Worm (Caenorhabditis elegans): ENCODE results near the gene xdh-1.
"Not testable (repeated sequence)": the region's sequence is repeated elsewhere in the genome, so short reads cannot be mapped to it uniquely, and the experiment has no call there.

Gene xdh-1

DNA sequence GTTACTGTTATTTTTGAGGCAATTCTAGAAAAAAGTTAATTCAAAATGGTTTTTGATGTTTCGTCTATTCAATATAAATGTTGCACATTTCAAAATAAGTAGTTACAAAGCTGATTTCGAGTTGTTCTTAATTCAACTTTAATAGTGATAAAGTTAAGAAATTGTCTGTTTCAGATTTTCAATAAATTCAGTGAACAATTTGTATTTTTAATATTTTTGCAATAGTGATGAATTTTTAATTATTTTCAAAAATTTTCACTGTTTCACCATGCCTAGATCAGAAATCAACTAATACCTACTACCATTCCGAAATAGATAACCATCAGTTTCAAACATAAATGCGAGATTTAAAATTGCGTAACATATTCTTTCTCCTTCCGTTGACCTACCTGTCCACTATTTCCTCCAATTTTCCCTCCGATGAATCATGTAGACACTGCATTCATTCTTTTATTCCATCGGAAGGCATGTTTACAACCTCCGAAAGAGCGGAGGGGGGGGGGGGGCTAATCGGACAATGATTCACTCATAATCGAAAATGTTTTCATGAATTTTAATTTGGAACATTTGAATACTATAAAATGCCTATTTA lies 22.6 kb downstream of the xdh-1 start:
- TF ChIP-seq tab-1 (GFP tag; IDR thresholded peaks at IDR 0.05): no peak
- no peak for TF ChIP-seq ref-1 (GFP tag; conservative IDR thresholded peaks at IDR 0.05)
- no peak for TF ChIP-seq ztf-23 (GFP tag; IDR thresholded peaks at IDR 0.05)
- no peak for TF ChIP-seq T22C8.4 (GFP tag; IDR thresholded peaks at IDR 0.05)
- no peak for TF ChIP-seq cog-1 (tag; optimal IDR thresholded peaks at IDR 0.05)
- no peak for TF ChIP-seq med-1 (GFP tag; optimal IDR thresholded peaks at IDR 0.05; ENCODE audit: insufficient read depth)
- no peak for TF ChIP-seq klf-2 (GFP tag; conservative IDR thresholded peaks at IDR 0.05)
- no peak for TF ChIP-seq ztf-29 (GFP tag; IDR thresholded peaks at IDR 0.05)
- TF ChIP-seq flt-1 (GFP tag; IDR thresholded peaks at IDR 0.05): no peak

DNA sequence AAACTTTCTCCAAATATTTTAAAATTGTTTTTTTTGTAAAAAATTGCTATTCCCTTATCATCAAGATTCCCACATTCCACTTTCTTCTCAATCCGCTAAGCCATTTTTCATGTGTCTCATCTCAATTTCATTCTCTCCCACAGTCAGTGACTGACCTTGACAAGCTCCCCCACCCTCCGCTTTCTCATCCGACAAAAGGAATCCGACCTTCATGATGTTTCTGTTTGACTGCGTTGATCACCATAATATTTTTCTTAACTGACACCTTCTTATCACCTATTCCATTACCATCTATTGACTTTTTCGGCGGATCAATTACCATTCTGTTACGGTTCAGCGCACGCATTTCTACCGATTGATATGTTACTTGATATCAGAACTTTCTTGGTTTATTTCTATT lies 23.6 kb downstream of the xdh-1 start:
- TF ChIP-seq med-1 (GFP tag; optimal IDR thresholded peaks at IDR 0.05; ENCODE audit: insufficient read depth) (no peak), cog-1 (tag; optimal IDR thresholded peaks at IDR 0.05) (no peak)

DNA sequence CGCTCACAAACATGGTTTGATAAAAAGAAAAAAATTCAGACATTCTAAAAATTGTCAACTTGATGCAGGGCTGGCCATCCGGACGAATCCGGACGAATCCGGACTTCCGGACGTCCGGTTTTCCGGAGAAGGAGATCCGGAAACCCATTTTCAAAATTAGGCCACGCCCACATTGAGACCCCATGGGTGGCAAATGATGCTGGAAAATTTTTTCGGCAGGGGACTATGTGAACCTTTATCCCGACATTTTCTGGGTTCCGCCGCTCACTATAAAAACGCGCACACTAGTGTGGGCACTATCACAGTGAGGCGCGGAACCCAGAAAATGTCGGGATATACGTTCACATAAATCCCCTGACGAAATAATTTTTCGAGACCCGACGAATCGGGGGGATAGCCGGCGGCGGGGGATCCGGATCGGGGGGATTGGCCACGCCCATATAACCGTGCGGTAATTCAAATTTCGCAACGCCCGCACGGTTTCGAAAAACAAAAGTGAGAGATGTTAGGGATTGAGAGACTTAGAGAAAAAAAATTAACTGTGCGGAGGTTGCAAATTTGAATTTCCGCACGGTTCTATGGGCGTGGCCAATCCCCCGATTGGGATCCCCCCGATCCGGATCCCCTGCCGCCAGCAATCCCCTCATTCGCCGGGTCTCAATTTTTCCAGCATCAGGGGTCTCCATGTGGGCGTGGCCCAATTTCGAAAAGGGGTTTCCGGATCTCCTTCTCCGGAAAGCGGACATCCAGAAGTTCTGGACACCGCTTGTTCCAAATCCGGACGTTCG lies 24.7 kb downstream of the xdh-1 start:
- TF ChIP-seq ref-1 (GFP tag; conservative IDR thresholded peaks at IDR 0.05): no peak
- TF ChIP-seq ztf-29 (GFP tag; IDR thresholded peaks at IDR 0.05): no peak
- no peak for TF ChIP-seq med-1 (GFP tag; optimal IDR thresholded peaks at IDR 0.05; ENCODE audit: insufficient read depth)

DNA sequence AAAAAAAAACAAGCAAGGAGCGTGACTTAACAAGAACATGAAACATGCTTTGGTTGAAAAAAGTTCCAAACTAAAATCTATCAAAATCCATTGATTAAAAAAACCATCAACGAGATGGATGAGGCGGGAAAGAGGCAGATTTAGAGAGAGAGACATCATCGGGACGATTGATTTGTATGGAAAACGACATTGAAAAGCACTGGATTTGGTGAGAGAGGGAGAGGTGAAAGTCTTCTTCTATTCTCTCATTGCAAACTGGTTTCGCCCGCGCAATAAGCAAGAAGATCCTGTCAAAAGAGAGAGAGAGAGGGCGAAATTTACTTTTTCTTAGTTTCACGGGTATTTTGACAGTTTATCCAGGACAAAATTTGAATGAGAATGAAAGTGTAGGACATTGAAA lies 27.6 kb downstream of the xdh-1 start:
- TF ChIP-seq ref-1 (GFP tag; conservative IDR thresholded peaks at IDR 0.05) (no peak), klf-2 (GFP tag; conservative IDR thresholded peaks at IDR 0.05) (no peak), tab-1 (GFP tag; IDR thresholded peaks at IDR 0.05) (no peak), cog-1 (tag; optimal IDR thresholded peaks at IDR 0.05) (no peak), T22C8.4 (GFP tag; IDR thresholded peaks at IDR 0.05) (no peak), med-1 (GFP tag; optimal IDR thresholded peaks at IDR 0.05; ENCODE audit: insufficient read depth) (no peak), ztf-29 (GFP tag; IDR thresholded peaks at IDR 0.05) (no peak), flt-1 (GFP tag; IDR thresholded peaks at IDR 0.05) (no peak), ztf-23 (GFP tag; IDR thresholded peaks at IDR 0.05) (no peak)

DNA sequence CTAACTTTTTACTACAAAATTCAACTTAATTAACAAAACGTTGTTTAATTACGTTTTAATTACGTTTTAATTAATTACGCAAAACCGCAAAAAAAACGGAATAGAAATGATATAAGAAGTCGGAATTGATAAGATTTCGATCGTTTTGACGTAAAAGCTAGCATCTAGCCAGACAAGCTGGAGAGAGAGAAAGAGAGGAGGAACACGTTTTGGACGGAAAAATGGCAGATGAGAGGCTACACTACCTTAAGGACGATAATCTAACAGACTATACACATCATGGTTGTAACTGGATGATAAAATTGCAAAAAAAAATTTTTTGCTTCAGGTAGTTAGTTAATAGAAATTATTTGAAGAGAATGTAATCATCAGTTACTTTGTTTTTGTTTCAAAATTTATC lies 28.5 kb downstream of the xdh-1 start:
- TF ChIP-seq klf-2 (GFP tag; conservative IDR thresholded peaks at IDR 0.05) (no peak), tab-1 (GFP tag; IDR thresholded peaks at IDR 0.05) (no peak), T22C8.4 (GFP tag; IDR thresholded peaks at IDR 0.05) (no peak), flt-1 (GFP tag; IDR thresholded peaks at IDR 0.05) (no peak), ztf-29 (GFP tag; IDR thresholded peaks at IDR 0.05) (no peak), ztf-23 (GFP tag; IDR thresholded peaks at IDR 0.05) (no peak), cog-1 (tag; optimal IDR thresholded peaks at IDR 0.05) (no peak), ref-1 (GFP tag; conservative IDR thresholded peaks at IDR 0.05) (no peak), med-1 (GFP tag; optimal IDR thresholded peaks at IDR 0.05; ENCODE audit: insufficient read depth) (no peak)

DNA sequence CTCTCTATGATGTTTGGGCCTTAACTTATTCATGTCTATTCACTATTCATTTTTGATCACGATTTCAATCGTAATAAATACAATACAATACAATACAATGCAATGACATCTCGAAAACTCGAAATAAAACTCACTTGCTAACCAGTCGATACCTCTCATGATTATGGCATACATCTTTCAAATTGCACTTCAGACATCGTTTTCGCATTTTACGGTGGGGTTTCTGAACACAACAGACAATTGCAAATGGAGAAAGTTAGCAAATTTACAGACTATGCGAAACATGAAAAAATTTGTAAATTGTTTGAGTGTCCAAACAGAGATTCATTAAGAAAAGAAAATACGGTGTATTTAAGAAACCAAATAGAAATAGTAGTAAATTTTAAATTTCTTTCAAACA lies 29.2 kb downstream of the xdh-1 start, which contains the start of gene paqr-3:
paqr-3 (minus strand) TSS at position 210 of the 400 bp plus-strand sequence.
- TF ChIP-seq flt-1 (GFP tag; IDR thresholded peaks at IDR 0.05) (no peak), cog-1 (tag; optimal IDR thresholded peaks at IDR 0.05) (no peak), ref-1 (GFP tag; conservative IDR thresholded peaks at IDR 0.05) (no peak), ztf-29 (GFP tag; IDR thresholded peaks at IDR 0.05) (no peak), tab-1 (GFP tag; IDR thresholded peaks at IDR 0.05) (no peak), T22C8.4 (GFP tag; IDR thresholded peaks at IDR 0.05) (no peak), klf-2 (GFP tag; conservative IDR thresholded peaks at IDR 0.05) (no peak)

DNA sequence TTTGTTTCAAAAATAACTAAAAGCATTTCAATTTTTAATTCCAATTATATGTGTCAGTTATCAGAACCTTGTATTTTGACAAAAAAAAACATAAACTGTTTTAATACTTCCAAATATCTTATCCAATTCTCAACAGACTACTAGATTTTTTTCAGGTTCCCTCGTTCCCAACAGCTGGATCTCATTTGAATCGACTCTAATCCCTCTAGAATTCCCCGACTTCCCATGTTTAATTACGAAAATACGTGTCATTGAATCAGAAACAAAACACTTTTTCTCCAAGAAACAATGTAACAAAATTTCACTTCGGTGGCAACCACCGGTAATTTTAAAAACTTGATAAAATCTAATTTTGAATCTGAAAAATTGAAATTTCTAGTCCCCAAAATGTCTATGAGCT lies 33.5 kb downstream of the xdh-1 start:
- TF ChIP-seq cog-1 (tag; optimal IDR thresholded peaks at IDR 0.05) (no peak), flt-1 (GFP tag; IDR thresholded peaks at IDR 0.05) (no peak), ztf-29 (GFP tag; IDR thresholded peaks at IDR 0.05) (no peak), ztf-23 (GFP tag; IDR thresholded peaks at IDR 0.05) (no peak), T22C8.4 (GFP tag; IDR thresholded peaks at IDR 0.05) (no peak), tab-1 (GFP tag; IDR thresholded peaks at IDR 0.05) (no peak), ref-1 (GFP tag; conservative IDR thresholded peaks at IDR 0.05) (no peak), klf-2 (GFP tag; conservative IDR thresholded peaks at IDR 0.05) (no peak), med-1 (GFP tag; optimal IDR thresholded peaks at IDR 0.05; ENCODE audit: insufficient read depth) (no peak)

DNA sequence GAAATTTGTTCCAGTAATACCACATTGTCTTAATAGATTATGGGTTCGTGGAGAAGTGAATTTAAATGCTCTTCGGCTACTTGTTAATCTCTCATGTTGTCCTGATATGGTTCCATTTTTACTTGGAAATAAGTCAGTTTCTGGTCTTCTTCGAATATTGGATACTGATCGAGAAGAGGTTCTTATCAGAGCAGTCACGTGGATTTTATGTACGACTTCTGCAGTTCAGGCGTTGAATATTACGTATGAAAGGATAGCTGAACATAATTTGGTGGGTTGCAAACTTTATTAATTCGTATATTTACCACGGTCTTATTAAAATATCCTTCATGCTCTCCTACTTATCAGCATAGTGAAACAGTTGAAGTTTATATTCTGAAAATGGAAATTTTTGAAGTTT lies 34.8 kb downstream of the xdh-1 start:
- no peak for TF ChIP-seq med-1 (GFP tag; optimal IDR thresholded peaks at IDR 0.05; ENCODE audit: insufficient read depth)
- no peak for TF ChIP-seq tab-1 (GFP tag; IDR thresholded peaks at IDR 0.05)
- TF ChIP-seq ref-1 (GFP tag; conservative IDR thresholded peaks at IDR 0.05): no peak
- no peak for TF ChIP-seq flt-1 (GFP tag; IDR thresholded peaks at IDR 0.05)
- no peak for TF ChIP-seq klf-2 (GFP tag; conservative IDR thresholded peaks at IDR 0.05)
- TF ChIP-seq ztf-29 (GFP tag; IDR thresholded peaks at IDR 0.05): no peak
- TF ChIP-seq ztf-23 (GFP tag; IDR thresholded peaks at IDR 0.05): no peak
- no peak for TF ChIP-seq T22C8.4 (GFP tag; IDR thresholded peaks at IDR 0.05)

DNA sequence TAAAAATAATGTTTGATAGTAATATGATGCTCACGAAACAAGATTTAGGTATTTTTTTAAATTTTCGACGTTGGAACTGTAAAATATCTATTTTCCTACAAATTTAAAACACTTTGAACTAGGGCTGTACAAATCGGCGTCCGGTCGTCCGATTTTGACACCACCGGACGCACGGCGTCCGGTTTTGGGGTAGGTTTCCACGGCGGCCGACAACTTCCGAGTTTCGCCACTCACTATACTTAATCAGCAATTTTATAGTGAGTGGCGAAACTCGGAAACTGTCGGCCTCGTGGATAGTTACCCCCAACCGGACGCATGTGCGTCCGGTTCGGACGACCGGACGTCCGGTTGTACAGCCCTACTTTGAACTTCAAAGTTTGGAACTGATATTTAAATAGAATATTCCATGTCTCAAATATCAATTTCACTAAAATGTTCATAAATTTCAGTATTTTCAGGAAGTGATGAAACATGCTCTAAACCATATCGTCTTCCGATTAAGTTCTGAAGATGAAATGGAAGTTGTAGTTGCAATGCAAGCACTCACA lies 35.4 kb downstream of the xdh-1 start:
- no peak for TF ChIP-seq ref-1 (GFP tag; conservative IDR thresholded peaks at IDR 0.05)
- no peak for TF ChIP-seq ztf-23 (GFP tag; IDR thresholded peaks at IDR 0.05)
- TF ChIP-seq tab-1 (GFP tag; IDR thresholded peaks at IDR 0.05): no peak
- TF ChIP-seq klf-2 (GFP tag; conservative IDR thresholded peaks at IDR 0.05): no peak
- TF ChIP-seq flt-1 (GFP tag; IDR thresholded peaks at IDR 0.05): no peak
- TF ChIP-seq T22C8.4 (GFP tag; IDR thresholded peaks at IDR 0.05): no peak
- no peak for TF ChIP-seq med-1 (GFP tag; optimal IDR thresholded peaks at IDR 0.05; ENCODE audit: insufficient read depth)

DNA sequence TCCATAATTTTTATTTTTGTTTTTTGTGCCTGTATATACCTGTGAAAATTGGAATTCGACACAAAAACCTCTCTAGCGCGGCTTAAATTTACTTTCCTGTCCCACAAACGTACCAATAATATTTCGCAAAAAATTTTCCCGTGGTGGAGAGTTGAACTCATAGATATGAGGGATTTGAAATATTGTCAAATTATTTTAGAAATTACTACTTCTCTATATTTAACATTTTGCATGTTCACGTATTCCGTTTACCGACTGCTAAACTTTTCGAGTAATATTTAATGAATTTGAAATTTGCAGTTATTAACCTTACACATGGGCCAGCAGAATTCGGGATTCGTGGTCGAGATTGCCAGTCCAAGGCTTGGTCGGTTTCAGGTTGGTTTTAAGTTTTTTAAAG lies 38.9 kb downstream of the xdh-1 start, which contains the start of gene Y67A10A.7:
Y67A10A.7 (plus strand) TSS at position 301 of the 400 bp plus-strand sequence.
- TF ChIP-seq ref-1 (GFP tag; conservative IDR thresholded peaks at IDR 0.05); klf-2 (GFP tag; conservative IDR thresholded peaks at IDR 0.05); T22C8.4 (GFP tag; IDR thresholded peaks at IDR 0.05): not testable (repeated sequence)
